Fruit fly (Drosophila melanogaster) whole organism, embryonic: ENCODE results near the gene CG16812.

ENCODE experiments used
- Ada2b ChIP-seq: fragments of 200-800 bp; sonication (Bioruptor generic); IDR thresholded peaks from 2 replicates; pipeline ENCODE4 v1.3.6; 2022; ENCODE audit warnings: missing biosample characterization, missing genetic modification characterization
- BtbVII ChIP-seq: fragments of 200-800 bp; sonication (Bioruptor generic); optimal IDR thresholded peaks from 3 replicates; lab custom pipeline; 2017; ENCODE audit warnings: missing biosample characterization, mild to moderate bottlenecking, missing genetic modification characterization
- CG11695 ChIP-seq: fragments of 200-800 bp; sonication (Bioruptor generic); IDR thresholded peaks from 3 replicates; pipeline ENCODE4 v1.3.6; 2022; ENCODE audit warnings: missing biosample characterization, missing genetic modification characterization
- CG12299 ChIP-seq: fragments of 200-800 bp; sonication (Bioruptor generic); optimal IDR thresholded peaks from 2 replicates; lab custom pipeline; 2018; ENCODE audit warnings: missing biosample characterization, mild to moderate bottlenecking, missing genetic modification characterization
- CG12942 ChIP-seq: fragments of 200-800 bp; sonication (Bioruptor generic); optimal IDR thresholded peaks from 3 replicates; lab custom pipeline; 2016; ENCODE audit warnings: missing biosample characterization, missing genetic modification characterization
- CG13287 ChIP-seq: fragments of 200-800 bp; sonication (Bioruptor generic); IDR thresholded peaks from 2 replicates; pipeline ENCODE4 v1.3.6; 2022; ENCODE audit warnings: missing biosample characterization, missing genetic modification characterization; ENCODE audit not compliant: partially characterized antibody
- CG13296 ChIP-seq: fragments of 200-800 bp; sonication (Bioruptor generic); optimal IDR thresholded peaks from 3 replicates; lab custom pipeline; 2018; ENCODE audit warnings: missing biosample characterization, mild to moderate bottlenecking, missing genetic modification characterization
- CG13775 ChIP-seq: fragments of 200-800 bp; sonication (Bioruptor generic); optimal IDR thresholded peaks from 3 replicates; lab custom pipeline; 2017; ENCODE audit warnings: missing biosample characterization, mild to moderate bottlenecking, missing genetic modification characterization
- CG14667 ChIP-seq: fragments of 200-800 bp; sonication (Bioruptor generic); IDR thresholded peaks from 2 replicates; pipeline ENCODE4 v1.3.6; 2022; ENCODE audit warnings: missing biosample characterization, missing genetic modification characterization
- CG17568 ChIP-seq: fragments of 200-800 bp; sonication (Bioruptor generic); optimal IDR thresholded peaks from 2 replicates; lab custom pipeline; 2018; ENCODE audit warnings: missing biosample characterization, mild to moderate bottlenecking, missing genetic modification characterization, moderate library complexity
- CG18476 ChIP-seq: fragments of 200-800 bp; sonication (Bioruptor generic); optimal IDR thresholded peaks from 2 replicates; lab custom pipeline; 2016; ENCODE audit warnings: missing biosample characterization, mild to moderate bottlenecking, missing genetic modification characterization
- CG30403 ChIP-seq: fragments of 200-800 bp; sonication (Bioruptor generic); optimal IDR thresholded peaks from 3 replicates; lab custom pipeline; 2016; ENCODE audit warnings: missing biosample characterization, missing genetic modification characterization
- CG30431 ChIP-seq: fragments of 200-800 bp; sonication (Bioruptor generic); optimal IDR thresholded peaks from 2 replicates; lab custom pipeline; 2017; ENCODE audit warnings: missing biosample characterization, missing genetic modification characterization
- CG3065 ChIP-seq: fragments of 200-800 bp; sonication (Bioruptor generic); optimal IDR thresholded peaks from 2 replicates; lab custom pipeline; 2016; ENCODE audit warnings: missing biosample characterization, missing genetic modification characterization
- CG3163 ChIP-seq: fragments of 200-800 bp; sonication (Bioruptor generic); optimal IDR thresholded peaks from 3 replicates; lab custom pipeline; 2016; ENCODE audit warnings: missing biosample characterization, missing genetic modification characterization
- CG32772 ChIP-seq: fragments of 200-800 bp; sonication (Bioruptor generic); IDR thresholded peaks from 2 replicates; pipeline ENCODE4 v1.3.6; 2022; ENCODE audit warnings: missing biosample characterization, missing genetic modification characterization
- CG4707 ChIP-seq: fragments of 200-800 bp; sonication (Bioruptor generic); optimal IDR thresholded peaks from 2 replicates; lab custom pipeline; 2018; ENCODE audit warnings: missing biosample characterization, mild to moderate bottlenecking, missing genetic modification characterization, moderate library complexity
- CG4820 ChIP-seq: fragments of 200-800 bp; sonication (Bioruptor generic); optimal IDR thresholded peaks from 3 replicates; lab custom pipeline; 2016; ENCODE audit warnings: missing biosample characterization, missing genetic modification characterization
- CG6813 ChIP-seq: fragments of 200-800 bp; sonication (Bioruptor generic); optimal IDR thresholded peaks from 2 replicates; lab custom pipeline; 2017; ENCODE audit warnings: missing biosample characterization, missing genetic modification characterization, mild to moderate bottlenecking, moderate library complexity, missing genetic modification reagents
- CG7271 ChIP-seq: fragments of 200-800 bp; sonication (Bioruptor generic); optimal IDR thresholded peaks from 2 replicates; lab custom pipeline; 2018; ENCODE audit warnings: missing biosample characterization, mild to moderate bottlenecking, missing genetic modification characterization, moderate library complexity
- CG7372 ChIP-seq: fragments of 200-800 bp; sonication (Bioruptor generic); IDR thresholded peaks from 2 replicates; pipeline ENCODE4 v1.3.6; 2022; ENCODE audit warnings: missing biosample characterization, missing genetic modification characterization
- CG8924 ChIP-seq: fragments of 200-800 bp; optimal IDR thresholded peaks from 3 replicates; lab custom pipeline; 2019; ENCODE audit warnings: missing biosample characterization, mild to moderate bottlenecking, missing genetic modification characterization, moderate library complexity
- CTCF ChIP-seq: fragments of 200-800 bp; sonication (Bioruptor generic); optimal IDR thresholded peaks from 2 replicates; lab custom pipeline; 2017; ENCODE audit warnings: missing biosample characterization, mild to moderate bottlenecking, missing genetic modification characterization, moderate library complexity
- D19A ChIP-seq: fragments of 200-800 bp; optimal IDR thresholded peaks from 3 replicates; lab custom pipeline; 2019; ENCODE audit warnings: missing biosample characterization, mild to moderate bottlenecking, missing genetic modification characterization, moderate library complexity
- Dek ChIP-seq: fragments of 200-800 bp; sonication (Bioruptor generic); optimal IDR thresholded peaks from 3 replicates; lab custom pipeline; 2019; ENCODE audit warnings: missing biosample characterization, mild to moderate bottlenecking, missing genetic modification characterization, moderate library complexity
- Eip74EF ChIP-seq, 2 experiments: fragments of 200-800 bp in 1 of 2; fragments of >200 bp in 1 of 2; sonication (Bioruptor generic) in 1 of 2; optimal IDR thresholded peaks; 2 replicates each; lab custom pipeline; 2017 to 2019; ENCODE audit warnings: missing biosample characterization in 2 of 2, missing genetic modification characterization in 2 of 2, mild to moderate bottlenecking in 1 of 2, moderate library complexity in 1 of 2
- Fer2 ChIP-seq: fragments of 200-800 bp; sonication (Bioruptor generic); optimal IDR thresholded peaks from 2 replicates; lab custom pipeline; 2018; ENCODE audit warnings: missing biosample characterization, mild to moderate bottlenecking, missing genetic modification characterization, moderate library complexity
- HmgZ ChIP-seq: fragments of 200-800 bp; sonication (Bioruptor generic); optimal IDR thresholded peaks from 2 replicates; lab custom pipeline; 2018; ENCODE audit warnings: missing biosample characterization, mild to moderate bottlenecking, missing genetic modification characterization
- Nf-YA ChIP-seq: fragments of 200-800 bp; sonication (Bioruptor generic); IDR thresholded peaks from 2 replicates; pipeline ENCODE4 v1.3.6; 2022; ENCODE audit warnings: missing biosample characterization, missing genetic modification characterization
- Spps ChIP-seq: fragments of 200-800 bp; sonication (Bioruptor generic); optimal IDR thresholded peaks from 2 replicates; lab custom pipeline; 2018; ENCODE audit warnings: missing biosample characterization, mild to moderate bottlenecking, missing genetic modification characterization
- ab ChIP-seq: fragments of 200-800 bp; sonication (Bioruptor generic); optimal IDR thresholded peaks from 2 replicates; lab custom pipeline; 2016; ENCODE audit warnings: missing biosample characterization, missing genetic modification characterization
- al ChIP-seq: fragments of 200-800 bp; sonication (Bioruptor generic); IDR thresholded peaks from 2 replicates; pipeline ENCODE4 v1.3.6; 2022; ENCODE audit warnings: missing biosample characterization, missing genetic modification characterization
- bab2 ChIP-seq: fragments of 200-800 bp; sonication (Bioruptor generic); optimal IDR thresholded peaks from 2 replicates; lab custom pipeline; 2016; ENCODE audit warnings: missing biosample characterization, missing genetic modification characterization
- br ChIP-seq: fragments of >200 bp; optimal IDR thresholded peaks from 2 replicates; lab custom pipeline; 2017
- caup ChIP-seq: fragments of 200-800 bp; sonication (Bioruptor generic); optimal IDR thresholded peaks from 3 replicates; lab custom pipeline; 2017; ENCODE audit warnings: missing biosample characterization, mild to moderate bottlenecking, missing genetic modification characterization, moderate library complexity; ENCODE audit not compliant: severe bottlenecking
- chinmo ChIP-seq: fragments of 200-800 bp; sonication (Bioruptor generic); IDR thresholded peaks from 4 replicates; pipeline ENCODE4 v1.3.6; 2022; ENCODE audit warnings: missing biosample characterization, missing genetic modification characterization; ENCODE audit not compliant: partially characterized antibody
- crol ChIP-seq: fragments of 200-800 bp; sonication (Bioruptor generic); IDR thresholded peaks from 2 replicates; pipeline ENCODE4 v1.3.6; 2022; ENCODE audit warnings: missing biosample characterization, missing genetic modification characterization
- crp ChIP-seq, 2 experiments: fragments of 200-800 bp; sonication (Bioruptor generic); optimal IDR thresholded peaks; 2 replicates in 1 of 2; 3 replicates in 1 of 2; lab custom pipeline; 2017; ENCODE audit warnings: missing biosample characterization in 2 of 2, missing genetic modification characterization in 2 of 2, mild to moderate bottlenecking in 1 of 2, moderate library complexity in 1 of 2
- ewg ChIP-seq: fragments of 200-800 bp; sonication (Bioruptor generic); optimal IDR thresholded peaks from 3 replicates; lab custom pipeline; 2017; ENCODE audit warnings: mild to moderate bottlenecking, missing biosample characterization, missing genetic modification reagents, missing genetic modification characterization
- fd3F ChIP-seq: fragments of 200-800 bp; sonication (Bioruptor generic); optimal IDR thresholded peaks from 2 replicates; lab custom pipeline; 2018; ENCODE audit warnings: missing biosample characterization, mild to moderate bottlenecking, missing genetic modification characterization, moderate library complexity
- fd96Cb ChIP-seq: fragments of 200-800 bp; sonication (Bioruptor generic); optimal IDR thresholded peaks from 2 replicates; lab custom pipeline; 2018; ENCODE audit warnings: missing biosample characterization, mild to moderate bottlenecking, missing genetic modification characterization, moderate library complexity
- gsb-n ChIP-seq: fragments of 200-800 bp; sonication (Bioruptor generic); optimal IDR thresholded peaks from 3 replicates; lab custom pipeline; 2018; ENCODE audit warnings: missing biosample characterization, mild to moderate bottlenecking, missing genetic modification characterization
- her ChIP-seq: fragments of 200-800 bp; sonication (Bioruptor generic); optimal IDR thresholded peaks from 2 replicates; lab custom pipeline; 2016; ENCODE audit warnings: missing biosample characterization, missing genetic modification characterization
- ind ChIP-seq: fragments of 200-800 bp; sonication (Bioruptor generic); optimal IDR thresholded peaks from 3 replicates; lab custom pipeline; 2016; ENCODE audit warnings: missing biosample characterization, missing genetic modification characterization
- jumu ChIP-seq: fragments of 200-800 bp; sonication (Bioruptor generic); optimal IDR thresholded peaks from 3 replicates; lab custom pipeline; 2016; ENCODE audit warnings: missing biosample characterization, missing genetic modification characterization
- kah ChIP-seq: fragments of 200-800 bp; sonication (Bioruptor generic); optimal IDR thresholded peaks from 2 replicates; lab custom pipeline; 2018; ENCODE audit warnings: missing biosample characterization, mild to moderate bottlenecking, missing genetic modification characterization
- maf-S ChIP-seq: fragments of 200-800 bp; sonication (Bioruptor generic); optimal IDR thresholded peaks from 2 replicates; lab custom pipeline; 2016; ENCODE audit warnings: missing biosample characterization, missing genetic modification characterization
- pnt ChIP-seq: fragments of 200-800 bp; sonication (Bioruptor generic); optimal IDR thresholded peaks from 3 replicates; lab custom pipeline; 2016; ENCODE audit warnings: missing biosample characterization, missing genetic modification characterization
- sens ChIP-seq: fragments of 200-800 bp; sonication (Bioruptor generic); peaks from one replicate; lab custom pipeline; 2016; ENCODE audit warnings: missing biosample characterization, missing genetic modification characterization
- slbo ChIP-seq: fragments of 200-800 bp; sonication (Bioruptor generic); IDR thresholded peaks from 2 replicates; pipeline ENCODE4 v1.3.6; 2022; ENCODE audit warnings: missing biosample characterization, missing genetic modification characterization
- stc ChIP-seq: fragments of 200-800 bp; sonication (Bioruptor generic); IDR thresholded peaks from 2 replicates; pipeline ENCODE4 v1.3.6; 2022; ENCODE audit warnings: missing biosample characterization, missing genetic modification characterization
- trem ChIP-seq: fragments of 200-800 bp; optimal IDR thresholded peaks from 3 replicates; lab custom pipeline; 2019; ENCODE audit warnings: missing biosample characterization, mild to moderate bottlenecking, missing genetic modification characterization, moderate library complexity

CG16812 gene

dm6 chr2L:13191894-13192293 is 30.5 kb upstream of the CG16812 start, which contains the start of the genes CG16974 and Edem2 (continued):
- TF ChIP-seq crol (GFP tag; lab: Robert Waterston, UW) (no peak), stc (GFP tag; lab: Robert Waterston, UW) (peak; percentile 69), crp (GFP tag; optimal IDR thresholded peaks at IDR 0.05; lab: Kevin White, UChicago) (peak in 1 of 2 experiments; percentile 73), Spps (tag; lab: Kevin White, UChicago) (peak; percentile 50), trem (peak; percentile 87), Dek (tag; lab: Kevin White, UChicago) (peak; percentile 74), CG11695 (GFP tag; lab: Robert Waterston, UW) (peak; percentile 73), CG32772 (GFP tag; lab: Robert Waterston, UW) (peak; percentile 85), caup (GFP tag; lab: Kevin White, UChicago) (peak; percentile 64), bab2 (GFP tag; lab: Kevin White, UChicago) (peak; percentile 44), CG30431 (GFP tag; lab: Kevin White, UChicago) (peak; percentile 4), CG7372 (GFP tag; lab: Robert Waterston, UW) (peak; percentile 44; the same call in 1 of the 2 replicates), CG30403 (GFP tag; lab: Kevin White, UChicago) (peak; percentile 88), CTCF (GFP tag; lab: Kevin White, UChicago) (no peak), ewg (GFP tag; lab: Kevin White, UChicago) (peak; percentile 54), Fer2 (tag; lab: Kevin White, UChicago) (no peak), Nf-YA (GFP tag; lab: Robert Waterston, UW) (peak; percentile 57; the same call in 1 of the 2 replicates), ab (GFP tag; lab: Kevin White, UChicago) (no peak), HmgZ (peak; percentile 62), CG13775 (peak; percentile 79), fd3F (GFP tag; lab: Kevin White, UChicago) (peak; percentile 30), maf-S (GFP tag; lab: Kevin White, UChicago) (peak; percentile 15), pnt (GFP tag; lab: Kevin White, UChicago) (peak; percentile 27), CG17568 (GFP tag; lab: Kevin White, UChicago) (no peak), CG13296 (GFP tag; lab: Kevin White, UChicago) (no peak), CG4820 (GFP tag; lab: Kevin White, UChicago) (peak; percentile 64), her (GFP tag; lab: Kevin White, UChicago) (no peak), slbo (GFP tag; lab: Robert Waterston, UW) (peak; percentile 89), CG12299 (tag; lab: Kevin White, UChicago) (peak; percentile 69), gsb-n (tag; lab: Kevin White, UChicago) (no peak), al (GFP tag; lab: Robert Waterston, UW) (peak; percentile 61; the same call in 1 of the 2 replicates), CG7271 (peak; percentile 87), CG3163 (no peak), CG13287 (peak; percentile 34; the same call in 1 of the 2 replicates), kah (no peak), CG3065 (GFP tag; lab: Kevin White, UChicago) (peak; percentile 53), jumu (GFP tag; lab: Kevin White, UChicago) (peak; percentile 3), BtbVII (GFP tag; lab: Kevin White, UChicago) (no peak), Eip74EF (GFP tag; optimal IDR thresholded peaks at IDR 0.05; lab: Kevin White, UChicago) (no peak), D19A (tag; lab: Kevin White, UChicago) (no peak), chinmo (GFP tag; lab: Robert Waterston, UW) (no peak), fd96Cb (tag; lab: Kevin White, UChicago) (peak; percentile 57), CG6813 (no peak), CG14667 (GFP tag; lab: Robert Waterston, UW) (peak; percentile 56), CG8924 (tag; lab: Kevin White, UChicago) (peak; percentile 69), CG12942 (GFP tag; lab: Kevin White, UChicago) (peak; percentile 74), CG4707 (GFP tag; lab: Kevin White, UChicago) (no peak), br (lab: Kevin White, UChicago) (no peak), Ada2b (GFP tag; lab: Robert Waterston, UW) (peak; percentile 64), CG18476 (GFP tag; lab: Kevin White, UChicago) (peak; percentile 80), sens (GFP tag; lab: Kevin White, UChicago) (no peak), ind (peak; percentile 83)
